Fruit fly (Drosophila melanogaster): ENCODE results near the gene CG9123.

Gene CG9123

dm6 chrX:15309918-15310317, 32.0 kb downstream of the CG9123 start (continued):
- TF ChIP-seq CG12744 (GFP tag; optimal IDR thresholded peaks at IDR 0.05) (no peak), lola (GFP tag; optimal IDR thresholded peaks at IDR 0.05) (no peak), Trl (optimal IDR thresholded peaks at IDR 0.05) (no peak), Trl (GFP tag; optimal IDR thresholded peaks at IDR 0.05) (no peak), Hr51 (GFP tag; optimal IDR thresholded peaks at IDR 0.05) (peak in 1 of 2 experiments; percentile 68), lov (optimal IDR thresholded peaks at IDR 0.05) (no peak), lov (GFP tag; IDR thresholded peaks at IDR 0.05) (no peak), CG6683 (GFP tag; optimal IDR thresholded peaks at IDR 0.05) (no peak), CG14014 (GFP tag; IDR thresholded peaks at IDR 0.05) (no peak), CG2199 (GFP tag; IDR thresholded peaks at IDR 0.05) (no peak), cas (GFP tag; IDR thresholded peaks at IDR 0.05) (no peak), CG32772 (GFP tag; IDR thresholded peaks at IDR 0.05) (no peak), Max (GFP tag; optimal IDR thresholded peaks at IDR 0.05) (no peak), sna (GFP tag; IDR thresholded peaks at IDR 0.05; ENCODE audit: partially characterized antibody) (no peak), Bteb2 (GFP tag; optimal IDR thresholded peaks at IDR 0.05) (no peak), CG16863 (GFP tag; optimal IDR thresholded peaks at IDR 0.05) (no peak), onecut (GFP tag; IDR thresholded peaks at IDR 0.05) (no peak), CG6175 (GFP tag; IDR thresholded peaks at IDR 0.05) (no peak), CG2120 (GFP tag; optimal IDR thresholded peaks at IDR 0.05) (no peak), CG2875 (GFP tag; optimal IDR thresholded peaks at IDR 0.05) (no peak), tx (GFP tag; optimal IDR thresholded peaks at IDR 0.05) (no peak), Dref (GFP tag; IDR thresholded peaks at IDR 0.05) (no peak), CG8089 (GFP tag; optimal IDR thresholded peaks at IDR 0.05) (no peak), sens (GFP tag) (no peak), exex (tag; optimal IDR thresholded peaks at IDR 0.05) (no peak), Fer1 (GFP tag; optimal IDR thresholded peaks at IDR 0.05) (no peak), Xbp1 (GFP tag; optimal IDR thresholded peaks at IDR 0.05) (peak; percentile 17), ems (GFP tag; optimal IDR thresholded peaks at IDR 0.05) (no peak), CG14710 (tag; optimal IDR thresholded peaks at IDR 0.05) (no peak), CHES-1-like (GFP tag; optimal IDR thresholded peaks at IDR 0.05) (no peak), emc (GFP tag; optimal IDR thresholded peaks at IDR 0.05) (no peak), CG2712 (tag; optimal IDR thresholded peaks at IDR 0.05) (peak; percentile 29), CG6791 (GFP tag; IDR thresholded peaks at IDR 0.05; ENCODE audit: partially characterized antibody) (no peak), gem (tag; optimal IDR thresholded peaks at IDR 0.05) (peak; percentile 55), Asciz (GFP tag; optimal IDR thresholded peaks at IDR 0.05) (no peak), bcd (GFP tag; optimal IDR thresholded peaks at IDR 0.05) (no peak), dpn (GFP tag; optimal IDR thresholded peaks at IDR 0.05) (peak in 1 of 2 experiments; percentile 6), CG3281 (GFP tag; optimal IDR thresholded peaks at IDR 0.05) (no peak), h (optimal IDR thresholded peaks at IDR 0.05) (no peak), mld (GFP tag; IDR thresholded peaks at IDR 0.05; ENCODE audit: partially characterized antibody) (no peak), wdn (GFP tag; IDR thresholded peaks at IDR 0.05) (no peak), Atf3 (GFP tag; optimal IDR thresholded peaks at IDR 0.05) (no peak), H15 (GFP tag; IDR thresholded peaks at IDR 0.05) (no peak), CG3163 (GFP tag; optimal IDR thresholded peaks at IDR 0.05) (no peak), Drgx (GFP tag; IDR thresholded peaks at IDR 0.05) (no peak), tna (GFP tag; IDR thresholded peaks at IDR 0.05; ENCODE audit: partially characterized antibody) (no peak), Ravus (GFP tag; IDR thresholded peaks at IDR 0.05) (no peak), CG7372 (GFP tag; IDR thresholded peaks at IDR 0.05) (no peak), Neu2 (GFP tag; optimal IDR thresholded peaks at IDR 0.05; ENCODE audit: borderline replicate concordance) (no peak), Lhr (GFP tag; optimal IDR thresholded peaks at IDR 0.05) (no peak), PHDP (tag; optimal IDR thresholded peaks at IDR 0.05) (peak; percentile 31), Mrtf (GFP tag; IDR thresholded peaks at IDR 0.05) (no peak), tll (GFP tag; optimal IDR thresholded peaks at IDR 0.05) (no peak)

All from whole organism, embryonic.